Worm (Caenorhabditis elegans): Measurements from ENCODE around the gene ddx-35.

ce11 chrIII:1580142-1580541 is 25.9 kb upstream of the ddx-35 start:
- TF ChIP-seq lin-15B (tag; optimal IDR thresholded peaks at IDR 0.05) (no peak), nhr-12 (tag; optimal IDR thresholded peaks at IDR 0.05) (no peak), nhr-77 (tag; optimal IDR thresholded peaks at IDR 0.05) (no peak), elt-1 (tag; optimal IDR thresholded peaks at IDR 0.05) (no peak), elt-2 (tag; optimal IDR thresholded peaks at IDR 0.05) (no peak), ama-1 (optimal IDR thresholded peaks at IDR 0.05) (no peak), nhr-23 (tag; optimal IDR thresholded peaks at IDR 0.05) (no peak), ztf-11 (tag; optimal IDR thresholded peaks at IDR 0.05) (no peak), nhr-76 (tag; optimal IDR thresholded peaks at IDR 0.05) (no peak), tbx-2 (tag; optimal IDR thresholded peaks at IDR 0.05) (no peak), ceh-82 (tag; optimal IDR thresholded peaks at IDR 0.05) (no peak)

All from whole organism, L3 larva.